Worm (Caenorhabditis elegans): Measurements from ENCODE around the gene Y53G8AL.4.

- TF ChIP-seq fax-1 (tag; optimal IDR thresholded peaks at IDR 0.05) (no peak), pha-4 (tag; optimal IDR thresholded peaks at IDR 0.05) (no peak), K09A11.1 (tag; optimal IDR thresholded peaks at IDR 0.05; ENCODE audit: insufficient read depth) (no peak), hlh-30 (tag; optimal IDR thresholded peaks at IDR 0.05; ENCODE audit: insufficient read depth) (no peak), eyg-1 (tag; optimal IDR thresholded peaks at IDR 0.05) (no peak), ceh-34 (tag; optimal IDR thresholded peaks at IDR 0.05) (no peak), unc-3 (GFP tag; conservative IDR thresholded peaks at IDR 0.05) (no peak), unc-3 (tag; optimal IDR thresholded peaks at IDR 0.05) (no peak), lin-11 (tag; optimal IDR thresholded peaks at IDR 0.05) (no peak), pax-1 (tag; optimal IDR thresholded peaks at IDR 0.05) (no peak), dve-1 (tag; optimal IDR thresholded peaks at IDR 0.05) (no peak), nfya-1 (tag; optimal IDR thresholded peaks at IDR 0.05) (no peak), unc-86 (tag; optimal IDR thresholded peaks at IDR 0.05) (no peak)
Observed at ce11 chrIII:3278610-3279009, 28.2 kb upstream of the Y53G8AL.4 start, which contains the start of gene Y53G8AM.8.
